Worm (Caenorhabditis elegans) whole organism, dauer: ENCODE results near the gene smap-1.

Experiments used
- unc-62 ChIP-seq: sonication (generic microtip); optimal IDR thresholded peaks from 2 replicates; lab custom pipeline; 2017; ENCODE audit warnings: missing biosample characterization, missing genetic modification reagents, missing genetic modification characterization

Gene smap-1

DNA sequence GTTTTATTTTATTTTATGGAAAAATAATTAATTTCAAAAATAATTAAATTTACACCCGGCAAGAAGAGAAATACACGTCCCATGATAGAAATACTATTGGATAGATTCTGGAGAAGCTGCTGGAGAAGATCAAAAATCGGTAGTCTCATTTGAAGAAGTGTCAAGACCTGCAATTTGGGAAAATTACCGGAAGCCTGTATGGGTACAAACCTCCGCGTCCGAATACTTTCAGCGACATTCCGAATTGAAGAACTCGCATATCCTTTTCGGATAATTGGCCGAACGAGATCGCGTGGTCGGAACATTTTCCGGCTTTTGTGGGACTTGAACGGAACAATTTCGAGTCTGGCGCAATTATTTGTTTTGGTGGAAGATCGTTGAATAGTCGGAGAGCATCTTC lies 31.1 kb downstream of the smap-1 start:
- no peak for TF ChIP-seq unc-62 (GFP tag; lab: Kevin White, UChicago)

DNA sequence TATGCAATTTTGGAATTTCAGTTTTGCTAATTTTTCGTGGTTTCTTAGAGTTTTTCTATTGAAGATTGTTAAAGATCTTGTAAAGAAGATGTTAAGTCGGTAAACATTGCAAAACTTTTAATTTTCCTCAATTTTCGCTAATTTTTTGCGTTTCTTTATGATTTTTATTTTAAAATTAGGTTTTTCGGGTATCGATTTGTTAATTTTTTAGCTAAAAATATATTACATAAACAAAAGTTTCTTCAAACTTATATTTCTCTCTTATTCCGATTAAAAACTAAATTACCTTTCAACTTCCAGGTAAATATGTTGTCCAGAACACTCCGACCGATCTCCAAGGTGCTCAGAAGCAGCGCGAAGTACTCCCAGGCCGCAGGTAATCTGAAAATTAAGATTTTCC lies 32.1 kb downstream of the smap-1 start, which contains the start of gene mrpl-12:
mrpl-12 (plus strand) TSS at position 301 of the 400 bp plus-strand sequence.
- TF ChIP-seq unc-62 (GFP tag; lab: Kevin White, UChicago) = no peak

DNA sequence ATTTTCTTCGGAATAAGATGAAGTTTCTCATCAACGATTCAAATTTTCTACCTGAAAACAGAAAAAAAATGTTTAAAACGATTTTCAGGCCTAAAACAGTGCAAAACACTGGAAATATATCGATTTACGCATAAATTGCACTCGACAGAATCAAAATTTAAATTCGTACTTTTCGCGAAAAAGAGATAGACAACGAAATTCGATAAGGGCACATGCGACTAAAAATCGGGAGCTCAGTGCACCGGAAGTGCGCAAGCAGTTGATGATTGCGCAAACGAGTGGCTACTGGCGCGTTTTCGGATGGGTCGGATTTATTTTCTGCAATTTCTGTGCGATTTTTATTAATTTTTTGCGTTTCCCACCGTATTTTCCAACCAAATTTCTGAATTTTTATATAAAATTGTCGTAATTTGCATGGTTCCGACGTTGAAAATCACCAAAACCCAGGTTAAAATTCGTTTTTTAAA lies 32.6 kb downstream of the smap-1 start, which contains the start of the genes Y39A1A.21 and Y39A1A.22:
Y39A1A.21 (minus strand) TSS at position 51 of the 467 bp plus-strand sequence.
Y39A1A.22 (minus strand) TSS at position 57 of the 467 bp plus-strand sequence.
- TF ChIP-seq unc-62 (GFP tag; lab: Kevin White, UChicago) = no peak

DNA sequence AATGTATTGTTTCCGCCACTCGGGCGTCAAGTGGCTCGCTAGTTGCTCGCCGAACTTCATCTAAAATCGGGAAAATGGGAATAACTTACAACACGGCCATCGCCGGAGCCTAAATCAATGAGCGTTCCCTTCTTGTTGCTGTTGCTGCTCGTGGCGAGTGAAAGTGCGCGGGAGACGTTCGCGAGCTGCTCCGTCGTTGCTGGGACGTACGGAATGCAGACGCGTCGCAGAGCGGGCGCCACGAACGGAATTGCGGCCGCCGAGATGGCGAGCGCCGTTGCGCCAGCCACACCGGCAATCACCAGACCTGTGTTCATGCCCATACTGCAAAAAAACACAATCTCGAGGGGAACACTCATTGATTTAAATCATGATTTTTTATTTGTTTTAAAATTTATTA lies 33.1 kb downstream of the smap-1 start:
- TF ChIP-seq unc-62 (GFP tag; lab: Kevin White, UChicago) = no peak

DNA sequence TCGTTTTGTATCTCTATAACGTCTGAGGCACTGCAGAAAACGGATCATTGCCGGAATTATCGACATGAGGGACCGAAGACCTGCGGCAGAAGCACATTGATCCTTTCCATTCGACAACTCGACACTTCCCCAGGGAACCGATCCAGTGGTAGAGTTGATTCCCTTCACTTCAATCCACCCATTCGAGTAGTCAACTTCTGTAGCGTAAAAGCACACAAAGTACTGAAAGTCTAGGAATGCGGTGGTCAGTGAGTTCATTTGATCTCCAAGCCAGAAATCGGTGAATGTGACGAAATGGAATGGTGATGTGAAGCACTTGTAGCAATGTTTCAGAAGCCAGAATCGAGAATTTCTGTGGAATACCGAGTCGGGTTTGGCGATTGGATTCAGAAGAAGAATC lies 35.1 kb downstream of the smap-1 start:
- TF ChIP-seq unc-62 (GFP tag; lab: Kevin White, UChicago) = no peak

DNA sequence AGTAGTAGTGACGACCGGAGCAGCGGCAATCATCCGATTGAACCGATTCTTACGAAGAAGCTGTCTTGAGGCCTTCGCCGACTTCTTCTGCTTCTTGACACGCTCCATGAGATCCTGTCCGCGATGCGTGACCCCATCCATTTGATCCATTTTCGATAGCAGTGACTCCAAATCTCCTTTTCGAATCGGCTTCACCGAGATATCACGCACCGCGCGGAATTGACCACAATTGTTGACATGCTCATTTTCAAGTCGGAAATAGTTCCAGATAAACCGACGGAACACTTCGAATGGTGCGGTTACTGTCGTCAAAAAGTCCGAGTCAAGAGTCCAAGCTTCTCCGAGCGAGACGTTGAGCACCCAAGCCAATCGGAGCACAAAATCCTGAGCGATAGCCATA lies 35.8 kb downstream of the smap-1 start:
- no peak for TF ChIP-seq unc-62 (GFP tag; lab: Kevin White, UChicago)

DNA sequence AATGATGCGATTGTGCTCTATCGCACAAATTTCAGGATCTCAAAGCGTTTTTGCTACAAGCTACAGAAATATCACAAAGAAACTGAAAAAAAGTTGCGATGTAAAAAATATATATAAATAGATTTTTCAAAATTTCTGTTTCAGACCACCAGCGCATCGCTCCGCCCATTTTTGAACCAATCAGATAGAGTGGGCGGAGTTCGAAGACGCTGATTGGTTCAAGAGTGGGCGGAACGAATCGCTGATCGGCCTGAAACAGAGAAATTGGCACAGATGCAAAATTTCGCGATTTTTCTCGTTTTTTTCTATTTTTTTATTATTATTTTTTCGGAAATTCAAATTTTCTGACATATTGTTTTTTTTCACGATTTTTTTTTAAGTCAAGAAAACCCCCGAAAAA lies 36.8 kb downstream of the smap-1 start:
- TF ChIP-seq unc-62 (GFP tag; lab: Kevin White, UChicago) = no peak

DNA sequence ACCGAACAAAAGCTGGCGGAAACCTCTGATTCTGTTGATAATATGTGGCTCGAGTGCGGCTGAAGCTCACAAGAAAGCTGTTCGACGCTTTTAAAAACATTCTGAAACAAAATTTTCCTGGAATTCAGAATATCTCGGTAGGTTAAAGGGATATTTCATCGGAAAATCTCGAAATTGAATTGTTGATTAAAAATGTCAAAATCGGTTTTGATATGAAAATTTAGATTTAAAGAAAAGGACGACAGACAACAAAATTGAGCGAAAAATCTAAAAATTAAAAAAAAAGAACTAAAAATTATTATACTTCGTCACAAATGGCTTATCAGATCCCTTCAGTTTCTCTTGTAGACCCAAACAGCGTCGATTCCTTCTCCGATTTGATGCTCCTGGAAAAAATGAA lies 39.1 kb downstream of the smap-1 start, which contains the start of gene Y39A1A.20:
Y39A1A.20 (minus strand) TSS at position 101 of the 400 bp plus-strand sequence.
- no peak for TF ChIP-seq unc-62 (GFP tag; lab: Kevin White, UChicago)

DNA sequence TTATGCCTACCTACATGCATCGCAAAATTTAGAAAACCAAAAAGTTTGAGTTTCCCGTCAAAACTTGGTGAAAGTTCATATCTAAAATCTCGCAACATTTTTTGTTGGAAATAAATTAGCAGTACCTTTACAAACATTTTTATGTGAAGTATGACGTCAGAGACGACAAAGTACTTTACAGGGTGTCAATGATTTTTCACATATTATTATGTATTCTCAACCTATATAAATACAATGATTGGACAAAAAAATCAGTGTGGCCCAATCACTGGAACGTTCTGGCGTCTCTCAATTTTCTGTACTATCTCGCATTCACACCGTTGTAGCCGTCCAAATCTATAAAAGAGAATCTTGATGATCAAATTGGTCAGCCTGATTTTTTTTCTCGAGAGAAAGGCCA lies 45.3 kb downstream of the smap-1 start, which contains the start of the genes Y39A1A.18 and fmo-3:
Y39A1A.18 (minus strand) TSS at position 192 of the 400 bp plus-strand sequence.
fmo-3 (plus strand) TSS at position 388 of the 400 bp plus-strand sequence.
- no peak for TF ChIP-seq unc-62 (GFP tag; lab: Kevin White, UChicago)

DNA sequence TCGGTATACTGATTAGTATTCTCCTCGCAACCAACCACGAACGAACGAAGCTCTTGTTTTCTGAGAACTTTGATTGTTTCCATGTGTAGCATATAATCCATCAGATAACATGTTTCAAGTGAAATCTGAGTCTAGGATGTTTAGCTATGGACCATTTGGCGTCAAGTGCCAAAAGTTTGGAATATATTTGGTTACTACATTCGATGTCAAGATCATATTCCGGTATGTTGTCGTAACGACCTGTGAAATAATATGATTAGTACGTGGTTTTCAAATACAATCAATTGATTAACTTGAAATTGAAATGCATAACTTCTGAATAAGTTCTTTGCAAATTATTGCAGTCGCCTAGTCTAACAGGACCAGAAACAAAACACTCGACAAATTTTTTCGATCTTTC lies 48.6 kb downstream of the smap-1 start, which contains the start of gene Y39A1A.17:
Y39A1A.17 (minus strand) TSS at position 101 of the 400 bp plus-strand sequence.
- no peak for TF ChIP-seq unc-62 (GFP tag; lab: Kevin White, UChicago)

DNA sequence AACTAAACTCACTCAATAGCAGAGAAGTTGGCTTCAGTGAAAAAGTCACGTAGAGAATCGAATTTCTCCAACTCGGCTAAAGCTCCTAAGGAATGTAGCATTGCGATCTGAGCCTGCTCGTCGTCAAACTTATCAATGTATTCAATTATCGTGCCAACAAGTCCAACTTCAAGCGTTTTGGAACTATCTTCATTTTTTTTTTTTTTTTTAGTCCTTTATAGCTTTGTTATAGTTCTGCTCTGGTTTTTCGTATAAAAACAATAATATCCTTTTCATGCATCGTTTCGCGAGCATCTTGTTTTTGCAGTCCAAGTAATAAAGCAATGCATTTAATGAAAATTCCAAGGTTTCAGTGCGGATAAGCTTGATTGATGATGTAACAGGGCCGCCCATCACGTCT lies 50.5 kb downstream of the smap-1 start, which contains the start of gene Y39A1A.31:
Y39A1A.31 (minus strand) TSS at position 101 of the 400 bp plus-strand sequence.
- no peak for TF ChIP-seq unc-62 (GFP tag; lab: Kevin White, UChicago)
